Worm (Caenorhabditis elegans): Measurements from ENCODE around the gene abu-13.
A peak's percentile ranks its signal among the peaks of the same experiment; 100 is the strongest.

The abu-13 gene

DNA sequence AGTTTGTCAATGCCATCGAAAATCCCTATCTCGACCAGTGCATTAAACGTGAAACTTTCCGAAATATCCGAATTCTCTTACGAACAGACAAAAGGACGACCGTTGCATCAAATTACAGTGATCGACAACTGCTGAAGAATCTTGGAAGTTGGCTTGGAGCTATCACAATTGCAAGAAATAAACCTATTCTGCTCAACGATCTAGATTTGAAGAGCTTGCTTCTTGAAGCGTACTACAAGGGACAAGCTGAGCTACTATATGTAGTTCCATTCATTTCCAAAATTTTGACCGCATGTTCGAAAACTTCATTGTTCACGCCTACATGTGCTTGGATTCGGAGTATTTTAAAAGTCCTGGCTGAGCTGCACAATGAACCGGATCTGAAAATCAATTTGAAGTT lies 8.3 kb upstream of the abu-13 start:
- no peak for TF ChIP-seq snpc-1.2 (GFP tag; IDR thresholded peaks at IDR 0.05)
- TF ChIP-seq daf-12 (tag; optimal IDR thresholded peaks at IDR 0.05) = no peak
- no peak for TF ChIP-seq nhr-102 (tag; optimal IDR thresholded peaks at IDR 0.05)
- no peak for TF ChIP-seq hlh-30 (tag; optimal IDR thresholded peaks at IDR 0.05; ENCODE audit: insufficient read depth)
- TF ChIP-seq aha-1 (tag) = peak; percentile 95
- no peak for TF ChIP-seq ZK546.5 (tag; optimal IDR thresholded peaks at IDR 0.05)
- no peak for TF ChIP-seq F44E2.7 (GFP tag; IDR thresholded peaks at IDR 0.05)
- TF ChIP-seq F10B5.3 (tag; optimal IDR thresholded peaks at IDR 0.05) = no peak
- no peak for TF ChIP-seq dve-1 (tag; optimal IDR thresholded peaks at IDR 0.05; ENCODE audit: insufficient read depth)
- no peak for TF ChIP-seq F37D6.2 (tag; optimal IDR thresholded peaks at IDR 0.05)
- TF ChIP-seq zfp-2 (tag; optimal IDR thresholded peaks at IDR 0.05) = no peak
- no peak for TF ChIP-seq ztf-7 (tag; optimal IDR thresholded peaks at IDR 0.05)
- no peak for TF ChIP-seq dpl-1 (GFP tag; optimal IDR thresholded peaks at IDR 0.05)
- TF ChIP-seq unc-62 (GFP tag; optimal IDR thresholded peaks at IDR 0.05 in 1 of 2) = peak in 1 of 2 experiments; percentile 85
- no peak for TF ChIP-seq unc-62 (tag; optimal IDR thresholded peaks at IDR 0.05)

DNA sequence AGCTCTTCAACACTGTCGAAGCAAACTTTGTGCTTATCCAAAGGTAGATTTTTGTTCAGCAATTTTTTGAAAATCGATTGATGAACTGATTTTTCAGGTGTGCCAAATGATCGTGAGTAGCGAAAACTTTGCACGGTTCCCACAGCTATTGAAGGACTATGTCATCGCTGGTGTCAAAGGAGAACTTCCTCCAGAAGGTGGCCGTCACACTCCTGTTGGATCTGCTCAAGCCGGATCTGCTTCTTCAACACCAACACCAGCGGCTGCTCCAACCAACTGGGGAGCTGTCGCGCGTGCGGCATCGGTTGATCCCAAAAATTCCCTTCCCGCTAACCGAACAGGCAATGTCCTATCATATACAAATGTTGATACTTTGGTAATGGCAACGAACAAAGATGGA lies 7.7 kb upstream of the abu-13 start:
- TF ChIP-seq spr-3 (GFP tag; optimal IDR thresholded peaks at IDR 0.05) (no peak), set-16 (GFP tag; IDR thresholded peaks at IDR 0.05) (peak; percentile 43; the same call in 1 of the 2 replicates), ceh-28 (tag; optimal IDR thresholded peaks at IDR 0.05) (no peak)

DNA sequence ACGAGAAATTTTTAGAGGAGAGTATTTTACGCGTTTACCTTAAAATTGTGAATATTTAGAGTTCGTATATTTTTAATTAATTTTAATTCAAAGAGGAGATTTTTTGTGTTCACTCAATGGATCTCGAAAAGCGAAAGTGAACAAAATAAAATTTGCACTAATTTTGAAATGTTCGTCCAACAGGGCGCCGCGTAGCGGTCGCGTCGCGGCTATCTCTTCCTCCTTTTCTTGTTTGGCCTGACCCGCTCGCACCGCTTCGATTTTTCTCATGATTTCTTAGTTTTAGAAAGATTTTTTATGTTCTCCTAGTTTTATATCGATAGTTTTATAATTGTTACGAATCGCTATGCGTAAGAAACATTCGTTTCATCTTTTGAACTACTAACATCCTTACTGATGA lies 5.7 kb upstream of the abu-13 start:
- no peak for TF ChIP-seq daf-19 (GFP tag; conservative IDR thresholded peaks at IDR 0.05)
- no peak for TF ChIP-seq ces-1 (GFP tag; optimal IDR thresholded peaks at IDR 0.05)
- TF ChIP-seq lsy-2 (tag; optimal IDR thresholded peaks at IDR 0.05) = peak in 1 of 2 experiments; percentile 49
- TF ChIP-seq nhr-76 (tag; optimal IDR thresholded peaks at IDR 0.05) = no peak
- peak; percentile 31 for TF ChIP-seq dpl-1 (GFP tag; optimal IDR thresholded peaks at IDR 0.05)
- no peak for TF ChIP-seq pha-4 (GFP tag; IDR thresholded peaks at IDR 0.05)
- no peak for TF ChIP-seq pha-4 (tag; optimal IDR thresholded peaks at IDR 0.05)
- no peak for TF ChIP-seq Y48G9A.11 (GFP tag; IDR thresholded peaks at IDR 0.05)
- TF ChIP-seq hlh-30 (tag; optimal IDR thresholded peaks at IDR 0.05; ENCODE audit: insufficient read depth) = peak; percentile 4
- TF ChIP-seq F49E8.2 (tag; optimal IDR thresholded peaks at IDR 0.05; ENCODE audit: borderline replicate concordance) = no peak
- TF ChIP-seq sdz-12 (GFP tag; optimal IDR thresholded peaks at IDR 0.05) = no peak
- no peak for TF ChIP-seq F10B5.3 (tag; optimal IDR thresholded peaks at IDR 0.05)

DNA sequence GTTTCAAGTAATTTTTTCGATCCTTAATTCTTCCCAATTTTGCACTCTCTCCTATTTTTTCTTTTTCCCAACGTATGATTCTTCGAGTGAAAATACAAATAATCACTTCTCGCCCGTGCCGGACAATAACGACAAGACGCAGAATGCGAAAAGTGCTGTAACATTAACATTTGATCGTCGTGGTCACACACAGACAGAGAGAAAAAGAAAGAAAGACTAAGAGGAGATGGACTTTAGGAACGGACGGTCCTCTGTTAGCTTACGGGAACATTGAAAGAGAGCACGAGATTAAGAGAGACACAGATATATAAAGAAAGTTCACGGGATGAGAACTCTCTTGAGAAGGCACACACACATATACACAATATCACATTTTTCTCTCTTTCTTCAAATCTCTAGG lies 2.2 kb upstream of the abu-13 start:
- TF ChIP-seq Y75B8A.6 (GFP tag; IDR thresholded peaks at IDR 0.05) (no peak), nhr-28 (tag; optimal IDR thresholded peaks at IDR 0.05) (peak; percentile 63), hlh-11 (tag; optimal IDR thresholded peaks at IDR 0.05) (peak; percentile 48), attf-4 (tag; optimal IDR thresholded peaks at IDR 0.05) (no peak), daf-16 (GFP tag; optimal IDR thresholded peaks at IDR 0.05) (no peak), daf-16 (tag; optimal IDR thresholded peaks at IDR 0.05) (peak; percentile 9), hif-1 (tag; optimal IDR thresholded peaks at IDR 0.05) (peak in 1 of 2 experiments; percentile 9), mdl-1 (tag; optimal IDR thresholded peaks at IDR 0.05) (peak in 1 of 2 experiments; percentile 16), lsy-2 (tag; optimal IDR thresholded peaks at IDR 0.05) (peak in 1 of 2 experiments; percentile 21), hlh-30 (tag; optimal IDR thresholded peaks at IDR 0.05; ENCODE audit: insufficient read depth) (peak; percentile 86), mxl-3 (GFP tag; optimal IDR thresholded peaks at IDR 0.05) (peak; percentile 26)

All from whole organism, L4 larva.